Fruit fly (Drosophila melanogaster) S2 (cell line): ENCODE measurements around the gene CG4911.

ENCODE experiments used
- CG8478 ChIP-seq: fragments of >200 bp; optimal IDR thresholded peaks from 2 replicates; lab custom pipeline; 2018
- CTCF ChIP-seq, 2 experiments: fragments of >200 bp; optimal IDR thresholded peaks; 2 replicates each; lab custom pipeline; 2018

Gene CG4911

dm6 chr3L:9027122-9027696, 45.3 kb downstream of the CG4911 start:
- TF ChIP-seq CTCF (optimal IDR thresholded peaks at IDR 0.05; lab: Kevin White, UChicago) (no peak), CG8478 (lab: Kevin White, UChicago) (no peak)

- TF ChIP-seq CTCF (optimal IDR thresholded peaks at IDR 0.05; lab: Kevin White, UChicago) (no peak), CG8478 (lab: Kevin White, UChicago) (no peak)
Measured at dm6 chr3L:9026568-9026967, 46.0 kb downstream of the CG4911 start.

DNA sequence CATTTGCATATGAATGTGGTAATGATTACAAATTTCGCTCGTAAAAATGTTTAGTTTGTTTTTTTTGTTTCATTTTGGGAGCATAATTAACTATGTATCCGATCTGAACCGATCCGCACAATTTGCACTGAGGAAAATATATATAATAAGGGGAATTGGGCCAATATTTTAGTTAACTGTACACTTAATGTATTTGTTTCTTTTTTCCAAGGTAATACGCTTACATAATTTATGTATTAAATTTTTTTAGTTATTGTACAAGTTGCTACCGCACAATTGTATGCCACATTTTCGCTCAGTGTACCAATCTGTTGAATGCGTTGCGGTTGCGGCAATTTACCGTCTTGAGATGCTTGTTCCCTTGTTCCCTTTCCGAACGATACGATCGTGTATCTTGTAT, 46.9 kb downstream of the CG4911 start:
- TF ChIP-seq CG8478 (lab: Kevin White, UChicago) (no peak), CTCF (optimal IDR thresholded peaks at IDR 0.05; lab: Kevin White, UChicago) (no peak)

DNA sequence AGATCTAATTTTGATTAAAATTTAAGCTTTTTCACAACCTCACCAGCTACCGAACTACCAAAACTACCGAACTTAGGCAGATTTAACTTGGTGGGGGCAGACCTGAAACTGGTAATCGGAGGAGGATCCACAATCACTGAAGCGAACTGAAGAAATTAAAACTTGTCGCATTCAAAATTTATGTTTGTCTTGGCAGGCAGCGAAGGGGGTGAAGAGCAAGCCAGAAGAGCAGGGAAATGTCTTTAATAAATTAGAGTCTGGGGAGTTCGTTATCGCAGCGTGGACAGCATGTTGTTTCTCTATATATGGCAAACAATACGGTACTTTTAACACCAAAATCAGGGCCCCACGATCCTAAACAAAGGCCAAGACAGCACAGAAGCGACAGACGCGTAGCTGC, 47.4 kb downstream of the CG4911 start:
- no peak for TF ChIP-seq CG8478 (lab: Kevin White, UChicago)
- no peak for TF ChIP-seq CTCF (optimal IDR thresholded peaks at IDR 0.05; lab: Kevin White, UChicago)

DNA sequence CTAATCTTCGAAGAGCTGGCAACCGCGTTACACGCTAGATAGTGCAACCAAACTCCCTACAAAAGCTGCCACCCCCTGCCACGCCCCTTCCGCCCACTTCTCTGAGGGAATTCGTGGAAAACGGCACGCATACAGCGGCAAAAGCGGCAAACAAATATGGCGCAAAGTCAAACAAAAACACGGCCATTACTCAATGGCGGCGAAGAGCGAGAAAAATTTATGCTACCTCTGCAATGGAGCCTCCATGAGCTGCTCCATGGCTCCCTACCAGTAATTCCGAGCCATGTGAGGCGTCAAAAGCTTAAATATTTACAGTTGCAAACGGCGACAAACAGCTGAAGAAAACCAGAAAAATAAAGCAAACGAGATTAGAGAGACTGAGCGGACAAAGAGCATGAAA, 47.8 kb downstream of the CG4911 start:
- no peak for TF ChIP-seq CG8478 (lab: Kevin White, UChicago)
- no peak for TF ChIP-seq CTCF (optimal IDR thresholded peaks at IDR 0.05; lab: Kevin White, UChicago)

DNA sequence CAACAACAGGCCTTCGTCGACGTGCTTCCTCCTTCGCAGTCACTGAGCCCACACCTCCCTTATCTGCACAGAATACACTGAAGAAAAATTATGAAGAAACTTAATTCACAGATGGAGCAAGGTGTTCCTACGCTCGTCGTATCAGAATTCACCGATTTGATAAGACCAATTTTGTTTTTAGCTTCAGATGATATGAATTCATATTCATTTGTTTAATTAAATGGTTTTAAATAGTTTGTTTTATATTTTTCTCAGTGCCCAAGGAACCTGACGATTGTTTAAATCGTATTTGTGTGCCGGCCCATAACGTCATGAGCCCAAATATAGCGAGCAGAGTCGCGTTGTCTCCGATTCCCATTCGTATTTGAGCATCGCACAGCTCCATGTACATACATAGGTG, 48.9 kb downstream of the CG4911 start:
- TF ChIP-seq CG8478 (lab: Kevin White, UChicago) (no peak), CTCF (optimal IDR thresholded peaks at IDR 0.05; lab: Kevin White, UChicago) (no peak)

DNA sequence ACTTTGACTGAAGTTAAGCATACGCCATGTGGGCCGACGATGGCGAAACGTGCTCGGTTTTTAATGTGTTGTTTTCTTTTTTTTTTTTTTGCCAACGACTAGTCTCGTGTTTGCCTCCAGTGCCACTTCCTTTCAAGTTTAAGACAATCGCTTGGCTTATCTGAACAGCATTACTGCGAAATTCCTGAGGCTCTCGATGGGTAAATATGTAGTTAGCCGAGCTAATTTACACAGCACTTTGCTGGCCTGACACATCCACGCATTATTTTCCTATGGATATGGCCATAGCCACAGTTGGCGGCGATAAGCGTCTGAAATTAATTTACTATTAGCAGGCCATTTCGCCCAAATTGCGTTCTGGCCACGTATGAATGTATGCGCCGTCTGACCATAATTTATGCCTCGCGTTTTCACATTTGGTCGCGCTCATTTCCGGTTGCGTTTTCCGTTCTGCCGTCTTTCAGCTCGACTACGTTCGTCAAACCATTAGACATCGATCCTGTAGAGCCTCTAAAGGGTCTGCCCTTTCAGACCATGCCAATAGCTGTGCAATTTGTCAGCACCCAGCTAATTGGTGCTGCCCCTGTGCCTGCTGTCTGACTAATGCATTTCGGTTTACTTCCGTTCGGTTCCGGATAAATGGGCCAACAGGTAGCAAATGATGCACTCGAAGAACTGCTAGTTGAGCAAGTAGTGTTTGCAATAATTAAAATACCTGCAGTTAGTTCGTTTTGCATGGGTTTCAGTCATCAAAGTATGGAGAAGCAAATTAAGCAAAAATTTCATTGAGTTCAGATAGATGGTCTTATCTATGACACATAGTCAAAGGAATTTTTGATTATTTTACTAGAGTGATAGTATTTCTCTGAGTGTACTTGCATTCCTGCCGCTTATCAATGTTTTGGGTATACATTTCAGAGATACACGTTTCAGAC, 51.8 kb downstream of the CG4911 start:
- no peak for TF ChIP-seq CG8478 (lab: Kevin White, UChicago)
- no peak for TF ChIP-seq CTCF (optimal IDR thresholded peaks at IDR 0.05; lab: Kevin White, UChicago)

- TF ChIP-seq CG8478 (lab: Kevin White, UChicago) (no peak), CTCF (optimal IDR thresholded peaks at IDR 0.05; lab: Kevin White, UChicago) (no peak)
Measured at dm6 chr3L:9019196-9019662, 53.3 kb downstream of the CG4911 start, which contains the start of gene Doc2. Gene Doc2 (minus strand): TSS chr3L:9019246.

dm6 chr3L:9017414-9017813, 55.1 kb downstream of the CG4911 start:
- TF ChIP-seq CTCF (optimal IDR thresholded peaks at IDR 0.05; lab: Kevin White, UChicago) = no peak
- TF ChIP-seq CG8478 (lab: Kevin White, UChicago) = no peak
